Worm (Caenorhabditis elegans): Measurements from ENCODE around the gene Y66A7A.7.

Y66A7A.7 gene

DNA sequence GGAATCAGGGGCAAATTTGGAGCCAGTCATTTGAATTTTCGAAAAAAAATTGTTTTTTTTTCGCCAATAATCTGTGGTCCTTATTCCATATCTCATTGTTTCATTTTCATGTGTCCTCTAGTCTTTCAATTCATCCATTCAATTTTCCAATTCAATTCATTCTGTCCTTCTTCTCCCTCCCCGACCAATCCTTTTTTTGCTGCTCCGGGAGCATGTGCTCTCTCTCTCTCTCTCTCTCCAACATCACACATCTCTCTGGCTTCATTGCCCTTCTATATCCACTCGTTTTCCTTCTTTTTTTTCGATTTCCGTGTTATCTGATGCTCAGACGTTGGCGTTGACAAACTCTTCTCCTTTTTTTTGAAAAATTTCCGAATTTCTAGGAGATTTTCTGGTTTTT, 34.1 kb upstream of the Y66A7A.7 start (continued):
- TF ChIP-seq C34B4.2 (tag; optimal IDR thresholded peaks at IDR 0.05): no peak
- TF ChIP-seq pag-3 (tag; optimal IDR thresholded peaks at IDR 0.05; ENCODE audit: borderline replicate concordance, insufficient read depth): no peak
- TF ChIP-seq fos-1 (tag; optimal IDR thresholded peaks at IDR 0.05): no peak
- TF ChIP-seq lsy-2 (tag; optimal IDR thresholded peaks at IDR 0.05): peak in 1 of 2 experiments; percentile 9
- TF ChIP-seq zip-4 (GFP tag; optimal IDR thresholded peaks at IDR 0.05): no peak
- TF ChIP-seq hlh-17 (GFP tag; optimal IDR thresholded peaks at IDR 0.05; ENCODE audit: borderline replicate concordance): no peak
- TF ChIP-seq snpc-4 (tag; optimal IDR thresholded peaks at IDR 0.05): no peak
- peak; percentile 79 for TF ChIP-seq lin-14 (GFP tag; optimal IDR thresholded peaks at IDR 0.05)
- TF ChIP-seq fkh-10 (GFP tag; optimal IDR thresholded peaks at IDR 0.05): peak; percentile 51
- no peak for TF ChIP-seq nhr-237 (tag; optimal IDR thresholded peaks at IDR 0.05)
- TF ChIP-seq sptf-1 (tag; optimal IDR thresholded peaks at IDR 0.05): no peak
- no peak for TF ChIP-seq blmp-1 (tag; optimal IDR thresholded peaks at IDR 0.05)
- TF ChIP-seq nhr-71 (tag; optimal IDR thresholded peaks at IDR 0.05): peak; percentile 42
- no peak for TF ChIP-seq nhr-11 (tag; optimal IDR thresholded peaks at IDR 0.05)
- TF ChIP-seq tbx-2 (tag; optimal IDR thresholded peaks at IDR 0.05): peak; percentile 34

DNA sequence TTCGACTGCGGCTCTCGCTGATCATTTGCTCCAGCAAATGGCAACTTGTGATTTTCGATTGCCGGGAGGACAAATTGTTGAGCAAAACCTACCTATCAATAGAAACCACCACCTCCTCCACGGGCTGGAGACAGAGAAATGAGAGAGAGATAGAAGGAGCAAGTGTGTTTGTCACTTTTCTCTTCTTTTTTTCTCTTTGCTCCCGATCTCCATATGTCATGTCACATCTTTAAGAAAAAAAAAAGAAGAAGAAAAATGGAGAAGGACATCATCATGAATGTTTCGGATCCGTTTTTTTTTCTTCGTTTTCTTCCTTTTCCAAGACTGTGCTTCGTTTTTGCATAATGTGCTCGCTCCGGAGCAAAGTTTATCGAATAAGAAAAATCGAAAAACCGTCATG, 31.5 kb upstream of the Y66A7A.7 start:
- TF ChIP-seq zip-4 (GFP tag; optimal IDR thresholded peaks at IDR 0.05) (no peak), isw-1 (GFP tag; IDR thresholded peaks at IDR 0.05) (no peak), fos-1 (tag; optimal IDR thresholded peaks at IDR 0.05) (no peak), nhr-47 (tag; optimal IDR thresholded peaks at IDR 0.05) (no peak), elt-2 (tag; optimal IDR thresholded peaks at IDR 0.05) (no peak), snu-23 (GFP tag; optimal IDR thresholded peaks at IDR 0.05) (peak; percentile 26), ama-1 (optimal IDR thresholded peaks at IDR 0.05) (no peak), lsy-2 (tag; optimal IDR thresholded peaks at IDR 0.05) (peak in 1 of 2 experiments; percentile 34), nhr-11 (tag; optimal IDR thresholded peaks at IDR 0.05) (no peak), ceh-90 (tag; optimal IDR thresholded peaks at IDR 0.05) (no peak), efl-1 (optimal IDR thresholded peaks at IDR 0.05) (peak in 1 of 2 experiments; percentile 2), efl-1 (GFP tag; optimal IDR thresholded peaks at IDR 0.05 in 1 of 2) (no peak), nhr-77 (tag; optimal IDR thresholded peaks at IDR 0.05) (peak; percentile 29), skn-1 (tag; optimal IDR thresholded peaks at IDR 0.05) (no peak), lin-14 (GFP tag; optimal IDR thresholded peaks at IDR 0.05) (peak; percentile 72), C34B4.2 (tag; optimal IDR thresholded peaks at IDR 0.05) (no peak), unc-62 (GFP tag; optimal IDR thresholded peaks at IDR 0.05) (no peak), lir-3 (tag; optimal IDR thresholded peaks at IDR 0.05; ENCODE audit: poor library complexity) (no peak), aha-1 (tag; optimal IDR thresholded peaks at IDR 0.05) (no peak), dsc-1 (tag; optimal IDR thresholded peaks at IDR 0.05) (peak; percentile 17), fkh-10 (GFP tag; optimal IDR thresholded peaks at IDR 0.05) (peak; percentile 20), pag-3 (tag; optimal IDR thresholded peaks at IDR 0.05; ENCODE audit: borderline replicate concordance, insufficient read depth) (no peak), lin-39 (tag; optimal IDR thresholded peaks at IDR 0.05) (no peak), mep-1 (tag; optimal IDR thresholded peaks at IDR 0.05) (peak; percentile 22), aly-2 (tag; optimal IDR thresholded peaks at IDR 0.05) (no peak)

DNA sequence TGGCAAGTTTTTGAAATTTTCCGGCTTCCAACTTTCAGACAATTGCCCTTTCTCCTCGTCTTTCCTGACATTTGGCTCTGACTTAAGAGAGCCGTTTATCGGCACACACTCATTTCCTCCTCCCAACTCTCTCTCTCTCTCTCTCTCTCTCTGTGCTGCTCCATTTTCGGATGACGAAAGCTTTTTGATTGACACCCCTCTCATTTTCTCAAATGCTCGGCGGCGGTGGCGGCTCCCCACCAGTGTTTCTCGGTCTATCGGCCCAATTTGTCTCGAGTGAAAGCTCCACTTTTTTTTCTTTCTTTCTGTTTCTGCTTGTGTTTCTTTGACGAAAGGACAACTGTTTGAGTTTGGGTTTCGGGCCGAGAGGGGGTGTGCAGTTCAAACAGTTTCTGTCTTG, 30.6 kb upstream of the Y66A7A.7 start:
- TF ChIP-seq tbx-2 (tag; optimal IDR thresholded peaks at IDR 0.05): no peak
- peak; percentile 58 for TF ChIP-seq lin-14 (GFP tag; optimal IDR thresholded peaks at IDR 0.05)
- TF ChIP-seq fkh-8 (tag; optimal IDR thresholded peaks at IDR 0.05): peak; percentile 22
- TF ChIP-seq nhr-47 (tag; optimal IDR thresholded peaks at IDR 0.05): peak; percentile 21

DNA sequence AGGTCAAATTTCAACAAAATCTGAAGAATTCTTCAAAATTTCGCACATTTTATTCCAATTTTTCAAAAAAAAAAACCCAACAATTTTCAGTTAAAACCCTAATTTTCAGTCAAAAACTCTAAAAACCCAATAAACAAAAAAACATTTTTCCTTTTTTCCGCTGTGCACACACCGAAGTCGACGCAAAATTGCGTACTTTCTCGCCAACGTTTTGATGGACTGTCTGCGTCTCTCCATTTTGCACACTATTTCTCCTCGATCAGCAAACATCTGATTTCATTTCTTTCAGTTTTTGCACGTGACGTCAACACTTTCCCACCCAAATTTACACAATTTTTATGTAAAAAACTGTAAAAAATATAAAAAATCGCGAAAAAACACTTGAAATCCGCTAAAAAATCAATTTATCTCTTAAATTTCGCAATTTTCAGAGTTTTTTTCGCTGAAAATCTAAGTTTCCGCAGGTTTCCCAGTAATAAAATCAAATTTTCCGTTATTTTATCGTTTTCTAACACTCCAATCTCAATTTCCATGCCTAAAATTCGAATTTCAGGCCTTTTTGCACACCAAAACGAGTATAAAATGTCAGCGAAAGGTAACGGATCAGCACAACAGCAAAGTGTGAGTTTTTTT, 28.0 kb upstream of the Y66A7A.7 start, which contains the start of gene crh-1:
Gene crh-1, plus strand, starts transcription at position 583 of the 633 bp plus-strand sequence.
- TF ChIP-seq fkh-10 (GFP tag; optimal IDR thresholded peaks at IDR 0.05) (peak; percentile 51), pag-3 (tag; optimal IDR thresholded peaks at IDR 0.05; ENCODE audit: borderline replicate concordance, insufficient read depth) (no peak), fkh-4 (tag; optimal IDR thresholded peaks at IDR 0.05; ENCODE audit: borderline replicate concordance) (peak; percentile 66), irx-1 (tag; optimal IDR thresholded peaks at IDR 0.05) (peak; percentile 86), ets-5 (GFP tag; IDR thresholded peaks at IDR 0.05) (no peak), blmp-1 (tag; optimal IDR thresholded peaks at IDR 0.05) (peak; percentile 76), ceh-90 (tag; optimal IDR thresholded peaks at IDR 0.05) (peak; percentile 40), dsc-1 (tag; optimal IDR thresholded peaks at IDR 0.05) (peak; percentile 93), egl-27 (tag; optimal IDR thresholded peaks at IDR 0.05) (no peak), egl-13 (tag; optimal IDR thresholded peaks at IDR 0.05) (peak; percentile 43), unc-62 (GFP tag; optimal IDR thresholded peaks at IDR 0.05) (no peak), nhr-28 (tag; optimal IDR thresholded peaks at IDR 0.05) (no peak), nhr-77 (tag; optimal IDR thresholded peaks at IDR 0.05) (peak; percentile 40), unc-30 (tag; optimal IDR thresholded peaks at IDR 0.05) (no peak), vab-15 (tag; optimal IDR thresholded peaks at IDR 0.05) (no peak), snpc-4 (tag; optimal IDR thresholded peaks at IDR 0.05) (peak; percentile 74), hpl-2 (GFP tag; optimal IDR thresholded peaks at IDR 0.05) (no peak), nhr-84 (tag; optimal IDR thresholded peaks at IDR 0.05) (no peak), pqm-1 (tag; optimal IDR thresholded peaks at IDR 0.05) (no peak), C04F5.9 (tag; optimal IDR thresholded peaks at IDR 0.05) (peak; percentile 51), snu-23 (GFP tag; optimal IDR thresholded peaks at IDR 0.05) (peak; percentile 93), Y116A8C.19 (tag; optimal IDR thresholded peaks at IDR 0.05; ENCODE audit: borderline replicate concordance) (no peak)

All from whole organism, L1 larva.